Fruit fly (Drosophila melanogaster) whole organism, embryonic: Measurements from ENCODE around the gene CG15368.

ENCODE experiments used
- CG10267 ChIP-seq: fragments of 200-800 bp; sonication (Bioruptor generic); optimal IDR thresholded peaks from 2 replicates; lab custom pipeline; 2018; ENCODE audit warnings: missing biosample characterization, mild to moderate bottlenecking, missing genetic modification characterization, moderate library complexity
- CG10431 ChIP-seq: fragments of 200-800 bp; sonication (Bioruptor generic); optimal IDR thresholded peaks from 3 replicates; lab custom pipeline; 2018; ENCODE audit warnings: missing biosample characterization, mild to moderate bottlenecking, missing genetic modification characterization
- CG13775 ChIP-seq: fragments of 200-800 bp; sonication (Bioruptor generic); optimal IDR thresholded peaks from 3 replicates; lab custom pipeline; 2017; ENCODE audit warnings: missing biosample characterization, mild to moderate bottlenecking, missing genetic modification characterization
- CG15479 ChIP-seq: fragments of 200-800 bp; sonication (Bioruptor generic); optimal IDR thresholded peaks from 3 replicates; lab custom pipeline; 2019; ENCODE audit warnings: missing biosample characterization, mild to moderate bottlenecking, missing genetic modification characterization, moderate library complexity
- CG15514 ChIP-seq: fragments of 200-800 bp; sonication (Bioruptor generic); optimal IDR thresholded peaks from 3 replicates; lab custom pipeline; 2017; ENCODE audit warnings: missing biosample characterization, missing genetic modification characterization, mild to moderate bottlenecking, moderate library complexity, missing genetic modification reagents
- CG15601 ChIP-seq: fragments of 200-800 bp; sonication (Bioruptor generic); optimal IDR thresholded peaks from 3 replicates; lab custom pipeline; 2019; ENCODE audit warnings: missing biosample characterization, mild to moderate bottlenecking, missing genetic modification characterization, moderate library complexity
- CG15696 ChIP-seq: fragments of 200-800 bp; sonication (Bioruptor generic); optimal IDR thresholded peaks from 2 replicates; lab custom pipeline; 2019; ENCODE audit warnings: missing biosample characterization, mild to moderate bottlenecking, missing genetic modification characterization, moderate library complexity
- CG17612 ChIP-seq: fragments of 200-800 bp; sonication (Bioruptor generic); IDR thresholded peaks from 2 replicates; pipeline ENCODE4 v1.3.6; 2022; ENCODE audit warnings: missing biosample characterization, missing genetic modification characterization
- CG1792 ChIP-seq: fragments of 200-800 bp; sonication (Bioruptor generic); optimal IDR thresholded peaks from 2 replicates; lab custom pipeline; 2016; ENCODE audit warnings: missing biosample characterization, missing genetic modification characterization
- CG18599 ChIP-seq: fragments of 200-800 bp; sonication (Bioruptor generic); optimal IDR thresholded peaks from 3 replicates; lab custom pipeline; 2017; ENCODE audit warnings: missing biosample characterization, missing genetic modification characterization, mild to moderate bottlenecking, moderate library complexity, missing genetic modification reagents
- CG18619 ChIP-seq: fragments of 200-800 bp; sonication (Bioruptor generic); optimal IDR thresholded peaks from 3 replicates; lab custom pipeline; 2017; ENCODE audit warnings: missing biosample characterization, mild to moderate bottlenecking, missing genetic modification characterization
- CG2202 ChIP-seq: fragments of 200-800 bp; sonication (Bioruptor generic); optimal IDR thresholded peaks from 2 replicates; lab custom pipeline; 2018; ENCODE audit warnings: missing biosample characterization, mild to moderate bottlenecking, missing genetic modification characterization
- CG3838 ChIP-seq: fragments of 200-800 bp; sonication (Bioruptor generic); optimal IDR thresholded peaks from 3 replicates; lab custom pipeline; 2016; ENCODE audit warnings: missing biosample characterization, missing genetic modification characterization
- CG4730 ChIP-seq: fragments of 200-800 bp; sonication (Bioruptor generic); IDR thresholded peaks from 2 replicates; pipeline ENCODE4 v1.3.6; 2022; ENCODE audit warnings: missing biosample characterization, missing genetic modification characterization
- CG4820 ChIP-seq: fragments of 200-800 bp; sonication (Bioruptor generic); optimal IDR thresholded peaks from 3 replicates; lab custom pipeline; 2016; ENCODE audit warnings: missing biosample characterization, missing genetic modification characterization
- CG5245 ChIP-seq: fragments of 200-800 bp; sonication (Bioruptor generic); optimal IDR thresholded peaks from 3 replicates; lab custom pipeline; 2016; ENCODE audit warnings: missing biosample characterization, missing genetic modification characterization
- CG7786 ChIP-seq: fragments of 200-800 bp; sonication (Bioruptor generic); optimal IDR thresholded peaks from 2 replicates; lab custom pipeline; 2016; ENCODE audit warnings: missing biosample characterization, missing genetic modification characterization
- CG8924 ChIP-seq: fragments of 200-800 bp; optimal IDR thresholded peaks from 3 replicates; lab custom pipeline; 2019; ENCODE audit warnings: missing biosample characterization, mild to moderate bottlenecking, missing genetic modification characterization, moderate library complexity
- CG9437 ChIP-seq: fragments of 200-800 bp; sonication (Bioruptor generic); optimal IDR thresholded peaks from 2 replicates; lab custom pipeline; 2018; ENCODE audit warnings: missing biosample characterization, mild to moderate bottlenecking, missing genetic modification characterization
- CTCF ChIP-seq: fragments of 200-800 bp; sonication (Bioruptor generic); optimal IDR thresholded peaks from 2 replicates; lab custom pipeline; 2017; ENCODE audit warnings: missing biosample characterization, mild to moderate bottlenecking, missing genetic modification characterization, moderate library complexity
- E2f1 ChIP-seq: fragments of 200-800 bp; sonication (Bioruptor generic); IDR thresholded peaks from 2 replicates; pipeline ENCODE4 v1.3.6; 2022; ENCODE audit warnings: missing biosample characterization, missing genetic modification characterization
- Ets65A ChIP-seq: fragments of 200-800 bp; sonication (Bioruptor generic); peaks from one replicate; lab custom pipeline; 2016; ENCODE audit warnings: missing biosample characterization, missing genetic modification characterization
- H2.0 ChIP-seq: fragments of 200-800 bp; sonication (Bioruptor generic); IDR thresholded peaks from 2 replicates; pipeline ENCODE4 v1.3.6; 2022; ENCODE audit warnings: missing biosample characterization, missing genetic modification characterization
- HLH3B ChIP-seq: fragments of 200-800 bp; sonication (Bioruptor generic); IDR thresholded peaks from 2 replicates; pipeline ENCODE4 v1.3.6; 2022; ENCODE audit warnings: missing biosample characterization, missing genetic modification characterization
- HLH4C ChIP-seq: fragments of 200-800 bp; sonication (Bioruptor generic); IDR thresholded peaks from 3 replicates; pipeline ENCODE4 v1.3.6; 2022; ENCODE audit warnings: missing biosample characterization, missing genetic modification characterization; ENCODE audit not compliant: partially characterized antibody
- Hey ChIP-seq: fragments of 200-800 bp; sonication (Bioruptor generic); optimal IDR thresholded peaks from 3 replicates; lab custom pipeline; 2018; ENCODE audit warnings: missing biosample characterization, mild to moderate bottlenecking, missing genetic modification characterization
- Hr3 ChIP-seq: fragments of 200-800 bp; sonication (Bioruptor generic); optimal IDR thresholded peaks from 3 replicates; lab custom pipeline; 2016; ENCODE audit warnings: missing biosample characterization, missing genetic modification characterization
- Mad ChIP-seq: fragments of 200-800 bp; sonication (Bioruptor generic); optimal IDR thresholded peaks from 2 replicates; lab custom pipeline; 2016; ENCODE audit warnings: missing biosample characterization, missing genetic modification characterization
- Med ChIP-seq: fragments of 200-800 bp; sonication (Bioruptor generic); peaks from one replicate; lab custom pipeline; 2016; ENCODE audit warnings: missing biosample characterization, missing genetic modification characterization, mild to moderate bottlenecking, inconsistent platforms, moderate library complexity
- NFAT ChIP-seq: fragments of 200-800 bp; sonication (Bioruptor generic); IDR thresholded peaks from 2 replicates; pipeline ENCODE4 v1.3.6; 2022; ENCODE audit warnings: missing biosample characterization, missing genetic modification characterization
- Nf-YB ChIP-seq: fragments of 200-800 bp; sonication (Bioruptor generic); optimal IDR thresholded peaks from 3 replicates; lab custom pipeline; 2019; ENCODE audit warnings: missing biosample characterization, mild to moderate bottlenecking, missing genetic modification characterization, moderate library complexity
- Scr ChIP-seq: fragments of 200-800 bp; sonication (Bioruptor generic); IDR thresholded peaks from 2 replicates; pipeline ENCODE4 v1.3.6; 2022; ENCODE audit warnings: missing biosample characterization, missing genetic modification characterization; ENCODE audit not compliant: partially characterized antibody
- Sry-β ChIP-seq: fragments of 200-800 bp; sonication (Bioruptor generic); optimal IDR thresholded peaks from 2 replicates; lab custom pipeline; 2018; ENCODE audit warnings: missing biosample characterization, mild to moderate bottlenecking, missing genetic modification characterization, moderate library complexity
- Sry-δ ChIP-seq: fragments of 200-800 bp; sonication (Bioruptor generic); optimal IDR thresholded peaks from 2 replicates; lab custom pipeline; 2016; ENCODE audit warnings: missing biosample characterization, missing genetic modification characterization
- Xrp1 ChIP-seq: fragments of 200-800 bp; sonication (Bioruptor generic); IDR thresholded peaks from 2 replicates; pipeline ENCODE4 v1.3.6; 2022; ENCODE audit warnings: missing biosample characterization, missing genetic modification characterization
- aop ChIP-seq: fragments of 200-800 bp; sonication (Bioruptor generic); IDR thresholded peaks from 2 replicates; pipeline ENCODE4 v1.3.6; 2022; ENCODE audit warnings: missing biosample characterization, missing genetic modification characterization
- ash1 ChIP-seq: fragments of 200-800 bp; sonication (Bioruptor generic); optimal IDR thresholded peaks from 2 replicates; lab custom pipeline; 2018; ENCODE audit warnings: missing biosample characterization, mild to moderate bottlenecking, missing genetic modification characterization
- bcd ChIP-seq: fragments of 200-800 bp; sonication (Bioruptor generic); optimal IDR thresholded peaks from 2 replicates; lab custom pipeline; 2017; ENCODE audit warnings: missing biosample characterization, mild to moderate bottlenecking, missing genetic modification characterization
- crp ChIP-seq, 2 experiments: fragments of 200-800 bp; sonication (Bioruptor generic); optimal IDR thresholded peaks; 2 replicates in 1 of 2; 3 replicates in 1 of 2; lab custom pipeline; 2017; ENCODE audit warnings: missing biosample characterization in 2 of 2, missing genetic modification characterization in 2 of 2, mild to moderate bottlenecking in 1 of 2, moderate library complexity in 1 of 2
- knrl ChIP-seq: fragments of 200-800 bp; sonication (Bioruptor generic); IDR thresholded peaks from 3 replicates; pipeline ENCODE4 v1.3.6; 2022; ENCODE audit warnings: missing biosample characterization, missing genetic modification characterization; ENCODE audit not compliant: partially characterized antibody
- lola ChIP-seq, 3 experiments: fragments of >200 bp in 2 of 3; fragments of 200-800 bp in 1 of 3; sonication (Bioruptor generic) in 1 of 3; optimal IDR thresholded peaks; 2 replicates each; lab custom pipeline; 2017 to 2019; ENCODE audit warnings: missing biosample characterization in 3 of 3, missing genetic modification characterization in 3 of 3, mild to moderate bottlenecking in 1 of 3, moderate library complexity in 1 of 3
- nerfin-1 ChIP-seq: fragments of 200-800 bp; sonication (Bioruptor generic); optimal IDR thresholded peaks from 3 replicates; lab custom pipeline; 2019; ENCODE audit warnings: missing biosample characterization, mild to moderate bottlenecking, missing genetic modification characterization, moderate library complexity
- oc ChIP-seq: fragments of 200-800 bp; sonication (Bioruptor generic); optimal IDR thresholded peaks from 2 replicates; lab custom pipeline; 2018; ENCODE audit warnings: missing biosample characterization, mild to moderate bottlenecking, missing genetic modification characterization, moderate library complexity
- onecut ChIP-seq: fragments of 200-800 bp; sonication (Bioruptor generic); IDR thresholded peaks from 2 replicates; pipeline ENCODE4 v1.3.6; 2022; ENCODE audit warnings: missing biosample characterization, missing genetic modification characterization
- psq ChIP-seq: fragments of 200-800 bp; sonication (Bioruptor generic); optimal IDR thresholded peaks from 2 replicates; lab custom pipeline; 2017; ENCODE audit warnings: missing biosample characterization, missing genetic modification characterization
- row ChIP-seq: fragments of 200-800 bp; sonication (Bioruptor generic); IDR thresholded peaks from 3 replicates; pipeline ENCODE4 v1.3.6; 2022; ENCODE audit warnings: missing biosample characterization, missing genetic modification characterization
- salm ChIP-seq: fragments of 200-800 bp; sonication (Bioruptor generic); optimal IDR thresholded peaks from 2 replicates; lab custom pipeline; 2018; ENCODE audit warnings: missing biosample characterization, mild to moderate bottlenecking, missing genetic modification characterization
- sens ChIP-seq: fragments of 200-800 bp; sonication (Bioruptor generic); peaks from one replicate; lab custom pipeline; 2016; ENCODE audit warnings: missing biosample characterization, missing genetic modification characterization
- ssp ChIP-seq: fragments of 200-800 bp; sonication (Bioruptor generic); IDR thresholded peaks from 2 replicates; pipeline ENCODE4 v1.3.6; 2022; ENCODE audit warnings: missing biosample characterization, missing genetic modification characterization
- wor ChIP-seq: fragments of 200-800 bp; sonication (Bioruptor generic); IDR thresholded peaks from 2 replicates; pipeline ENCODE4 v1.3.6; 2022; ENCODE audit warnings: missing biosample characterization, missing genetic modification characterization
- zfh2 ChIP-seq: fragments of 200-800 bp; sonication (Bioruptor generic); optimal IDR thresholded peaks from 2 replicates; lab custom pipeline; 2016; ENCODE audit warnings: missing biosample characterization, missing genetic modification characterization

CG15368 gene

DNA sequence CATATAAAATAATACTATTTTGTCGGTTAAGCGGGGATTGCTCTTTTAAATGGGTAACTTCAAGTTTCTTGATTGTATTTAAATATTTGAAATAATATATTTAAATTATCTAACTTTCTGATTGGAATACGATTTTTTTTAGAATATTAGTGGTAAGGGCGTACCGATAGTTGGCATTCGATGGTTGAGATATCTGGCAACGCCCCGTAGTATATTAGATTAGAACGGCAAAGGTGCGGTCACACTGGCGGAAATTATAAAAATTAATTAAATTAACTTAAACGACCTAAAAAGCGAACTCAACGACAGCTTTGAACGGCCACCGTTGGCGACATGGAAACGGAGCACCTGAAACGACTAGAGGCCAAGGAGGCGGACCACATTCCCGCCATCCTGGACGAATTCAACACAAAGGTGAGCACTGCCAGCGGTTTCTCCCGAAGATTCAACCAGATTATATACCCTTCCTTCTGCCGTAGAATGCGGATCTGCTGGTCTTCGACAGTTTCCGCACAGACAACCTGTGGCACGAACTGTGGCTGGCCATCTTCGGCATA lies 40.5 kb downstream of the CG15368 start, which contains the start of gene ric8a (continued):
- TF ChIP-seq CG10431 (GFP tag; lab: Kevin White, UChicago) (no peak), knrl (GFP tag; lab: Robert Waterston, UW) (peak; percentile 85), Ets65A (GFP tag; lab: Kevin White, UChicago) (peak; percentile 46), CG8924 (tag; lab: Kevin White, UChicago) (peak; percentile 35), CG18599 (GFP tag; lab: Kevin White, UChicago) (no peak), HLH3B (no peak), Sry-β (GFP tag; lab: Kevin White, UChicago) (no peak), E2f1 (no peak), CG10267 (tag; lab: Kevin White, UChicago) (peak; percentile 34), Nf-YB (GFP tag; lab: Kevin White, UChicago) (no peak), CG4820 (no peak), ssp (GFP tag; lab: Robert Waterston, UW) (no peak), Mad (GFP tag; lab: Kevin White, UChicago) (no peak), row (GFP tag; lab: Robert Waterston, UW) (peak; percentile 85), NFAT (GFP tag; lab: Robert Waterston, UW) (no peak), CG3838 (GFP tag; lab: Kevin White, UChicago) (no peak), CG15601 (peak; percentile 21), CG9437 (no peak), Xrp1 (no peak), CG13775 (GFP tag; lab: Kevin White, UChicago) (no peak), CG7786 (GFP tag; lab: Kevin White, UChicago) (no peak), CG15696 (tag; lab: Kevin White, UChicago) (no peak), CTCF (GFP tag; lab: Kevin White, UChicago) (peak; percentile 10), lola (GFP tag; optimal IDR thresholded peaks at IDR 0.05; lab: Kevin White, UChicago) (no peak), CG2202 (tag; lab: Kevin White, UChicago) (no peak), CG5245 (GFP tag; lab: Kevin White, UChicago) (no peak), nerfin-1 (tag; lab: Kevin White, UChicago) (no peak), wor (GFP tag; lab: Robert Waterston, UW) (no peak), CG15479 (no peak), CG18619 (GFP tag; lab: Kevin White, UChicago) (no peak), onecut (GFP tag; lab: Robert Waterston, UW) (no peak), sens (GFP tag; lab: Kevin White, UChicago) (peak; percentile 83), CG17612 (GFP tag; lab: Robert Waterston, UW) (no peak), Med (GFP tag; lab: Kevin White, UChicago) (peak; percentile 48), CG15514 (GFP tag; lab: Kevin White, UChicago) (peak; percentile 37), CG1792 (GFP tag; lab: Kevin White, UChicago) (no peak), psq (no peak), CG4730 (no peak), Hr3 (no peak), aop (GFP tag; lab: Robert Waterston, UW) (no peak), H2.0 (no peak), zfh2 (no peak), HLH4C (peak; percentile 76), oc (tag; lab: Kevin White, UChicago) (no peak), crp (GFP tag; optimal IDR thresholded peaks at IDR 0.05; lab: Kevin White, UChicago) (no peak), bcd (no peak), Sry-δ (GFP tag; lab: Kevin White, UChicago) (peak; percentile 51), Scr (GFP tag; lab: Robert Waterston, UW) (peak; percentile 81), salm (tag; lab: Kevin White, UChicago) (no peak), Hey (no peak), ash1 (no peak)
